Worm (Caenorhabditis elegans) whole organism, young adult: ENCODE data around the gene R05F9.9.

Source experiments
- B0035.1 ChIP-seq: sonication (generic microtip); optimal IDR thresholded peaks from 2 replicates; lab custom pipeline; 2016; ENCODE audit warnings: missing genetic modification characterization, mild to moderate bottlenecking, missing compliant biosample characterization, missing genotype, missing genetic modification reagents
- B0261.1 ChIP-seq: sonication (generic microtip); optimal IDR thresholded peaks from 2 replicates; lab custom pipeline; 2016; ENCODE audit warnings: mild to moderate bottlenecking, missing genetic modification characterization, moderate library complexity, missing compliant biosample characterization
- F33H1.4 ChIP-seq: fragments of 200-800 bp; sonication (Bioruptor generic); IDR thresholded peaks from 2 replicates; pipeline ENCODE4 v1.3.6; 2022; ENCODE audit warnings: missing genetic modification reagents, missing genetic modification characterization, missing compliant biosample characterization
- F49E8.2 ChIP-seq: sonication (generic microtip); optimal IDR thresholded peaks from 3 replicates; lab custom pipeline; 2017; ENCODE audit warnings: missing genetic modification characterization, mild to moderate bottlenecking, missing compliant biosample characterization, antibody characterized with exemption, moderate library complexity; ENCODE audit not compliant: insufficient read depth
- F52B5.7 ChIP-seq: sonication (generic microtip); optimal IDR thresholded peaks from 2 replicates; lab custom pipeline; 2016; ENCODE audit warnings: mild to moderate bottlenecking, missing genetic modification characterization, missing compliant biosample characterization
- F55B11.4 ChIP-seq: sonication (generic microtip); optimal IDR thresholded peaks from 2 replicates; lab custom pipeline; 2016; ENCODE audit warnings: missing compliant biosample characterization, missing genetic modification characterization, borderline replicate concordance; ENCODE audit not compliant: insufficient read depth
- K11D2.4 ChIP-seq: fragments of 200-800 bp; sonication (Bioruptor generic); IDR thresholded peaks from 2 replicates; pipeline ENCODE4 v1.3.6; 2022; ENCODE audit warnings: missing genetic modification reagents, missing genetic modification characterization, missing compliant biosample characterization
- T07F8.4 ChIP-seq: sonication (generic microtip); optimal IDR thresholded peaks from 2 replicates; lab custom pipeline; 2016; ENCODE audit warnings: mild to moderate bottlenecking, missing genetic modification characterization, moderate library complexity, missing compliant biosample characterization
- Y95B8A.8 ChIP-seq: fragments of 200-800 bp; sonication (Bioruptor generic); IDR thresholded peaks from 2 replicates; pipeline ENCODE4 v1.3.6; 2022; ENCODE audit warnings: missing genetic modification reagents, missing genetic modification characterization, missing compliant biosample characterization
- aptf-3 ChIP-seq: fragments of 200-800 bp; sonication (Bioruptor generic); IDR thresholded peaks from 2 replicates; pipeline ENCODE4 v1.3.6; 2022; ENCODE audit warnings: missing genetic modification characterization, missing compliant biosample characterization
- atf-7 ChIP-seq: sonication (generic microtip); optimal IDR thresholded peaks from 2 replicates; lab custom pipeline; 2017; ENCODE audit warnings: mild to moderate bottlenecking, missing genetic modification characterization, missing compliant biosample characterization
- attf-5 ChIP-seq: fragments of 200-800 bp; sonication (Bioruptor generic); optimal IDR thresholded peaks from 2 replicates; lab custom pipeline; 2018; ENCODE audit warnings: mild to moderate bottlenecking, missing genetic modification characterization, missing compliant biosample characterization
- bed-1 ChIP-seq: fragments of 200-800 bp; sonication (Bioruptor generic); IDR thresholded peaks from 2 replicates; pipeline ENCODE4 v1.3.6; 2022; ENCODE audit warnings: missing genetic modification reagents, missing genetic modification characterization, missing compliant biosample characterization
- cebp-1 ChIP-seq, 2 experiments: fragments of 200-800 bp in 1 of 2; sonication (Bioruptor generic) in 1 of 2; sonication (generic microtip) in 1 of 2; IDR thresholded peaks in 1 of 2; optimal IDR thresholded peaks in 1 of 2; 2 replicates each; pipeline versions ENCODE4 v1.3.6 to Lab custom; 2017 to 2022; ENCODE audit warnings: missing compliant biosample characterization in 2 of 2, missing genetic modification characterization in 2 of 2, mild to moderate bottlenecking in 1 of 2, missing genetic modification reagents in 1 of 2, moderate library complexity in 1 of 2
- cebp-2 ChIP-seq: fragments of 200-800 bp; sonication (Bioruptor generic); IDR thresholded peaks from 2 replicates; pipeline ENCODE4 v1.3.6; 2022; ENCODE audit warnings: missing genetic modification characterization, missing compliant biosample characterization
- ceh-100 ChIP-seq: fragments of 200-800 bp; sonication (Bioruptor generic); IDR thresholded peaks from 2 replicates; pipeline ENCODE4 v1.3.6; 2022; ENCODE audit warnings: missing genetic modification reagents, missing genetic modification characterization, missing compliant biosample characterization
- die-1 ChIP-seq: sonication (generic microtip); optimal IDR thresholded peaks from 2 replicates; lab custom pipeline; 2016; ENCODE audit warnings: missing genotype, mild to moderate bottlenecking, missing genetic modification characterization, missing compliant biosample characterization
- dpl-1 ChIP-seq: fragments of 150-350 bp; optimal IDR thresholded peaks from 2 replicates; lab custom pipeline; 2014; ENCODE audit warnings: missing biosample characterization, missing genetic modification reagents, missing genetic modification characterization
- egrh-3 ChIP-seq: fragments of 200-800 bp; sonication (Bioruptor generic); IDR thresholded peaks from 2 replicates; pipeline ENCODE4 v1.3.6; 2022; ENCODE audit warnings: missing genetic modification reagents, missing genetic modification characterization, missing compliant biosample characterization
- gei-17 ChIP-seq: fragments of 200-800 bp; sonication (Bioruptor generic); optimal IDR thresholded peaks from 2 replicates; lab custom pipeline; 2018; ENCODE audit warnings: mild to moderate bottlenecking, missing genetic modification characterization, missing compliant biosample characterization
- him-1 ChIP-seq: sonication (generic microtip); optimal IDR thresholded peaks from 2 replicates; lab custom pipeline; 2016; ENCODE audit warnings: missing genotype, missing genetic modification reagents, missing genetic modification characterization, missing compliant biosample characterization
- hlh-12 ChIP-seq: sonication (generic microtip); optimal IDR thresholded peaks from 2 replicates; lab custom pipeline; 2016; ENCODE audit warnings: missing genetic modification characterization, missing compliant biosample characterization
- hlh-26 ChIP-seq: fragments of 200-800 bp; sonication (Bioruptor generic); conservative IDR thresholded peaks from 2 replicates; pipeline ENCODE4 v1.3.6; 2022; ENCODE audit warnings: missing genetic modification reagents, missing genetic modification characterization, missing compliant biosample characterization
- lag-1 ChIP-seq: fragments of 200-800 bp; sonication (Bioruptor generic); IDR thresholded peaks from 2 replicates; pipeline ENCODE4 v1.3.6; 2022; ENCODE audit warnings: missing genetic modification reagents, missing genetic modification characterization, missing compliant biosample characterization
- let-526 ChIP-seq: fragments of 200-800 bp; sonication (Bioruptor generic); IDR thresholded peaks from 2 replicates; pipeline ENCODE4 v1.3.6; 2022; ENCODE audit warnings: missing genetic modification reagents, missing genetic modification characterization, missing compliant biosample characterization
- lin-40 ChIP-seq: sonication (generic microtip); optimal IDR thresholded peaks from 2 replicates; lab custom pipeline; 2016; ENCODE audit warnings: missing genetic modification characterization, mild to moderate bottlenecking, missing compliant biosample characterization, missing genotype, missing genetic modification reagents
- lin-54 ChIP-seq: fragments of 200-800 bp; sonication (Bioruptor generic); optimal IDR thresholded peaks from 2 replicates; lab custom pipeline; 2018; ENCODE audit warnings: mild to moderate bottlenecking, missing genetic modification characterization, missing compliant biosample characterization
- madf-3 ChIP-seq: fragments of 200-800 bp; sonication (Bioruptor generic); IDR thresholded peaks from 2 replicates; pipeline ENCODE4 v1.3.6; 2022; ENCODE audit warnings: missing genetic modification reagents, missing genetic modification characterization, missing compliant biosample characterization
- madf-6 ChIP-seq: fragments of 200-800 bp; sonication (Bioruptor generic); IDR thresholded peaks from 2 replicates; pipeline ENCODE4 v1.3.6; 2022; ENCODE audit warnings: missing genetic modification reagents, missing genetic modification characterization, missing compliant biosample characterization
- madf-8 ChIP-seq: fragments of 200-800 bp; sonication (Bioruptor generic); conservative IDR thresholded peaks from 2 replicates; pipeline ENCODE4 v1.3.6; 2022; ENCODE audit warnings: missing genetic modification reagents, missing genetic modification characterization, missing compliant biosample characterization
- mxl-1 ChIP-seq: sonication (generic microtip); optimal IDR thresholded peaks from 2 replicates; lab custom pipeline; 2016; ENCODE audit warnings: missing genetic modification characterization, missing compliant biosample characterization
- nfya-1 ChIP-seq: sonication (generic microtip); optimal IDR thresholded peaks from 2 replicates; lab custom pipeline; 2017; ENCODE audit warnings: antibody characterized with exemption, missing compliant biosample characterization, missing genetic modification characterization, borderline replicate concordance; ENCODE audit not compliant: insufficient read depth
- nfya-2 ChIP-seq: fragments of 200-800 bp; sonication (Bioruptor generic); IDR thresholded peaks from 2 replicates; pipeline ENCODE4 v1.3.6; 2022; ENCODE audit warnings: missing genetic modification reagents, missing genetic modification characterization, missing compliant biosample characterization
- nfyb-1 ChIP-seq: fragments of 200-800 bp; sonication (Bioruptor generic); IDR thresholded peaks from 2 replicates; pipeline ENCODE4 v1.3.6; 2022; ENCODE audit warnings: missing genetic modification reagents, missing genetic modification characterization, missing compliant biosample characterization
- nhr-179 ChIP-seq: sonication (generic microtip); optimal IDR thresholded peaks from 2 replicates; lab custom pipeline; 2016; ENCODE audit warnings: mild to moderate bottlenecking, missing genetic modification characterization, missing compliant biosample characterization
- nhr-27 ChIP-seq: fragments of 200-800 bp; sonication (Bioruptor generic); optimal IDR thresholded peaks from 2 replicates; lab custom pipeline; 2018; ENCODE audit warnings: mild to moderate bottlenecking, missing genetic modification characterization, moderate library complexity, missing compliant biosample characterization
- pbrm-1 ChIP-seq: fragments of 200-800 bp; sonication (Bioruptor generic); IDR thresholded peaks from 2 replicates; pipeline ENCODE4 v1.3.6; 2022; ENCODE audit warnings: missing genetic modification reagents, missing genetic modification characterization, missing compliant biosample characterization
- pha-4 ChIP-seq: fragments of 150-350 bp; sonication (generic microtip); optimal IDR thresholded peaks from 2 replicates; lab custom pipeline; 2014; ENCODE audit warnings: missing biosample characterization, missing genetic modification reagents, missing genetic modification characterization
- rcor-1 ChIP-seq: fragments of 200-800 bp; sonication (Bioruptor generic); IDR thresholded peaks from 2 replicates; pipeline ENCODE4 v1.3.6; 2022; ENCODE audit warnings: missing genetic modification reagents, missing genetic modification characterization, missing compliant biosample characterization
- snpc-1.3 ChIP-seq: sonication (generic microtip); optimal IDR thresholded peaks from 2 replicates; lab custom pipeline; 2017; ENCODE audit warnings: missing genetic modification characterization, mild to moderate bottlenecking, missing compliant biosample characterization, antibody characterized with exemption, moderate library complexity, missing genotype, missing genetic modification reagents; ENCODE audit not compliant: insufficient read depth
- tlf-1 ChIP-seq: fragments of 200-800 bp; sonication (Bioruptor generic); optimal IDR thresholded peaks from 2 replicates; lab custom pipeline; 2018; ENCODE audit warnings: mild to moderate bottlenecking, missing genetic modification characterization, missing compliant biosample characterization
- unc-62 ChIP-seq: fragments of 150-350 bp; optimal IDR thresholded peaks from 2 replicates; lab custom pipeline; 2014; ENCODE audit warnings: missing biosample characterization, missing genetic modification reagents, missing genetic modification characterization
- xnd-1 ChIP-seq: sonication (generic microtip); optimal IDR thresholded peaks from 2 replicates; lab custom pipeline; 2016; ENCODE audit warnings: missing genotype, missing genetic modification reagents, missing genetic modification characterization, missing compliant biosample characterization
- zim-3 ChIP-seq: sonication (generic microtip); optimal IDR thresholded peaks from 2 replicates; lab custom pipeline; 2017; ENCODE audit warnings: mild to moderate bottlenecking, missing genetic modification characterization, moderate library complexity, missing compliant biosample characterization
- ztf-22 ChIP-seq: fragments of 200-800 bp; sonication (Bioruptor generic); optimal IDR thresholded peaks from 2 replicates; lab custom pipeline; 2018; ENCODE audit warnings: mild to moderate bottlenecking, missing genetic modification characterization, moderate library complexity, missing compliant biosample characterization
- ztf-28 ChIP-seq: fragments of 200-800 bp; sonication (Bioruptor generic); IDR thresholded peaks from 2 replicates; pipeline ENCODE4 v1.3.6; 2022; ENCODE audit warnings: missing genetic modification reagents, missing genetic modification characterization, missing compliant biosample characterization

The R05F9.9 gene

ce11 chrII:4857086-4857485, 44.8 kb downstream of the R05F9.9 start (continued):
- TF ChIP-seq nfya-2 (GFP tag; lab: Robert Waterston, UW) (no peak), hlh-26 (no peak), F52B5.7 (tag; lab: Kevin White, UChicago) (no peak), pbrm-1 (GFP tag; lab: Robert Waterston, UW) (no peak), him-1 (tag; lab: Kevin White, UChicago) (no peak), lag-1 (GFP tag; lab: Robert Waterston, UW) (no peak), B0035.1 (no peak), lin-54 (GFP tag; lab: Kevin White, UChicago) (peak; percentile 21), tlf-1 (GFP tag; lab: Kevin White, UChicago) (no peak), unc-62 (no peak), madf-8 (GFP tag; lab: Robert Waterston, UW) (no peak), rcor-1 (GFP tag; lab: Robert Waterston, UW) (no peak), mxl-1 (tag; lab: Kevin White, UChicago) (no peak), pha-4 (tag; lab: Kevin White, UChicago) (no peak), K11D2.4 (no peak), madf-3 (GFP tag; lab: Robert Waterston, UW) (no peak), die-1 (tag; lab: Kevin White, UChicago) (no peak), Y95B8A.8 (GFP tag; lab: Robert Waterston, UW) (no peak)

ce11 chrII:4856113-4856512, 45.8 kb downstream of the R05F9.9 start:
- TF ChIP-seq pbrm-1 (GFP tag; lab: Robert Waterston, UW) (0 out of 2 replicates have a peak, but pooled peaks have one; percentile 12), attf-5 (peak; percentile 39), hlh-12 (tag; lab: Kevin White, UChicago) (no peak), F49E8.2 (tag; lab: Kevin White, UChicago) (no peak), snpc-1.3 (tag; lab: Kevin White, UChicago) (no peak), bed-1 (no peak), zim-3 (no peak), hlh-26 (no peak), ztf-22 (GFP tag; lab: Kevin White, UChicago) (no peak), xnd-1 (tag; lab: Kevin White, UChicago) (no peak), gei-17 (GFP tag; lab: Kevin White, UChicago) (no peak), F55B11.4 (tag; lab: Kevin White, UChicago) (no peak), dpl-1 (no peak), B0035.1 (no peak), atf-7 (no peak), ztf-28 (GFP tag; lab: Robert Waterston, UW) (no peak), T07F8.4 (no peak), cebp-2 (GFP tag; lab: Robert Waterston, UW) (no peak), nhr-27 (tag; lab: Kevin White, UChicago) (no peak), lin-54 (GFP tag; lab: Kevin White, UChicago) (no peak), ceh-100 (GFP tag; lab: Robert Waterston, UW) (no peak), nfya-2 (GFP tag; lab: Robert Waterston, UW) (no peak), madf-6 (GFP tag; lab: Robert Waterston, UW) (no peak), let-526 (peak; percentile 24; the same call in 1 of the 2 replicates), lag-1 (GFP tag; lab: Robert Waterston, UW) (no peak), B0261.1 (no peak), nhr-179 (tag; lab: Kevin White, UChicago) (no peak), nfyb-1 (0 out of 2 replicates have a peak, but pooled peaks have one; percentile 46), nfya-1 (tag; lab: Kevin White, UChicago) (no peak), lin-40 (tag; lab: Kevin White, UChicago) (no peak), Y95B8A.8 (GFP tag; lab: Robert Waterston, UW) (no peak), unc-62 (no peak), egrh-3 (no peak), aptf-3 (GFP tag; lab: Robert Waterston, UW) (no peak), F33H1.4 (GFP tag; lab: Robert Waterston, UW) (no peak), F52B5.7 (tag; lab: Kevin White, UChicago) (no peak), cebp-1 (GFP tag; IDR thresholded peaks at IDR 0.05; lab: Robert Waterston, UW) (peak; percentile 96), cebp-1 (tag; optimal IDR thresholded peaks at IDR 0.05; lab: Kevin White, UChicago) (peak; percentile 99)
